Fruit fly (Drosophila melanogaster): ENCODE measurements around the gene Dpck.

DNA sequence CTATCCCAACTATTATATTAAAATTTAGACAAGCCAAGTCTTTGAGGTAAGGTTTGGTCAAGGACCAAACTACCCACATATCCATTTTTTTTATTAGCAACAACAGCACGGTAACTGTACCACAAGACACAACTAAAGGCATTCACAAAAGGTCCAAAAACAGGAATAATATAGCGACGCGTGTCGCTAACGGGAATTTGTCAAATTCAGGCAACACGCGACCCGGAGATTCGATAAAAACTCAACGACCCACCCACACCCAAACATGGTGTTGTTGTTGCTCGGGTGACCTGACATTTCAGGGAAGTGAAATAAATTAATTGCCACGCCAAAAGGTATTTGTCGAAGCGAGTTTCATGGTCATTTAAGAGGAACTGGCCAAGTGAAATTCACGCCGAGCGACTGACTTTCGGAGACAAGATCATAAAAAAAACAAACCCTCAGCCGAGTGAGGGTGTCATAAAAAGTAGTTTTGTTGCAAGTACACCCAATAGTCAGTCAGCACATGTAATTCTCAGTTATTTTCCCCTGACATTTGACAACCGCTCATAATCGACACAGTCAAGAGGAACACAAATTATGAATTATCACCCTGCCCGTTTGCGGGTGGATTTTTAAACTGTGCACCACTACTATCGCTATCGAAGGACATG lies 29.4 kb downstream of the Dpck start:
- no peak for TF ChIP-seq Sin3A (optimal IDR thresholded peaks at IDR 0.05)
- no peak for TF ChIP-seq Myc (optimal IDR thresholded peaks at IDR 0.05)
- no peak for TF ChIP-seq psq (optimal IDR thresholded peaks at IDR 0.05)
- TF ChIP-seq insv (optimal IDR thresholded peaks at IDR 0.05): no peak

Data from Kc167 (cell line).